Fruit fly (Drosophila melanogaster): ENCODE data around the gene Tsp66E.

Gene Tsp66E

dm6 chr3L:8974478-8975477 lies 62.5 kb downstream of the Tsp66E start, which contains the start of the genes pix and Srp68 (continued):
- TF ChIP-seq CG6854 (GFP tag; optimal IDR thresholded peaks at IDR 0.05) (no peak), CG33557 (GFP tag; optimal IDR thresholded peaks at IDR 0.05) (peak; percentile 75), h (optimal IDR thresholded peaks at IDR 0.05) (no peak), CG18011 (GFP tag; optimal IDR thresholded peaks at IDR 0.05) (peak; percentile 36), Dll (GFP tag; IDR thresholded peaks at IDR 0.05; ENCODE audit: partially characterized antibody) (peak; percentile 92), Chrac-16 (GFP tag; optimal IDR thresholded peaks at IDR 0.05) (peak; percentile 75), CG30431 (GFP tag; optimal IDR thresholded peaks at IDR 0.05) (peak; percentile 17), insv (GFP tag; optimal IDR thresholded peaks at IDR 0.05) (peak in 1 of 2 experiments; percentile 9), scrt (GFP tag; optimal IDR thresholded peaks at IDR 0.05) (peak; percentile 48), crp (GFP tag; optimal IDR thresholded peaks at IDR 0.05) (peak in 1 of 2 experiments; percentile 36), CG3726 (GFP tag; IDR thresholded peaks at IDR 0.05) (no peak), MBD-R2 (GFP tag; IDR thresholded peaks at IDR 0.05) (peak; percentile 72), CG6765 (GFP tag; optimal IDR thresholded peaks at IDR 0.05) (peak; percentile 71)

DNA sequence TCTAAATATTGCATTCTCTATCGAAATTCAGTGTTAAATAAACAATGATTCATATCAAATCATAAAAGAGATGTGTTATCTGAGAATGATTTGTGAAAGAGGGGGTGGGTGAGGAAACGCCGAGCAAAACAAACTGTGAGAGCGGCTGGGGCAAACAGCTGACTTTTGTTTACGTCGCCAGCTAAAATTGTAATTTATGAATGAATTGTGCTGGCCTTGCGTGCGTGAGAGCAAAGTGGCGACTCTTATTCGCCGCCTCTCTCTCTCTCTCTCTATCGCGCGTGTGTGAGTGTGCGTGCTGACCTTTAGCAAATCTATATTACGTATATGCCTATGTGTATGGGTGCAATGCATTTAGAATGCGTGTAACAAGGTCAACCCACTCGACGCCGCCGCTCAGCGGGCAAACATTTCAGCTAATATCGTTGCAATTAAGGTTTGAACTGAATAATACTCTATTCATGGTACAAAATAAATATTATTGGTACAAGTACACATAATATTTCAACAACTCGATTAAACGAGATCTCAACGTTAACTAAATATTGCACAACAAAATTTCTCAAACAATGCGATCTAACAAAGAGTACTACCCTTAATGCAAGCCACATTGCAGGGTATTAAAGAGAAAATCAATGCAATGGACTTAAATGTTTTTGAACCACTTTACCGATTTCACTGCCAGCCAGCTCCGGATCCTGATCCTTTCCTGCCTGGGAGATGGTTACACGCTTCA lies 66.5 kb downstream of the Tsp66E start:
- TF ChIP-seq crp (GFP tag; optimal IDR thresholded peaks at IDR 0.05) (peak; percentile 3 to 83), seq (GFP tag; IDR thresholded peaks at IDR 0.05) (no peak), CG10431 (GFP tag; optimal IDR thresholded peaks at IDR 0.05) (no peak), pzg (GFP tag; optimal IDR thresholded peaks at IDR 0.05) (no peak), vvl (GFP tag; IDR thresholded peaks at IDR 0.05) (peak; percentile 24; the same call in 1 of the 2 replicates), CG34376 (GFP tag; optimal IDR thresholded peaks at IDR 0.05) (peak; percentile 47), wdn (GFP tag; IDR thresholded peaks at IDR 0.05) (no peak), CG6854 (GFP tag; optimal IDR thresholded peaks at IDR 0.05) (no peak), CkIIα-i1 (GFP tag; IDR thresholded peaks at IDR 0.05) (no peak), ind (GFP tag; optimal IDR thresholded peaks at IDR 0.05) (no peak), dpn (GFP tag; optimal IDR thresholded peaks at IDR 0.05) (peak in 1 of 2 experiments; percentile 34), Oli (tag; optimal IDR thresholded peaks at IDR 0.05) (peak; percentile 17), eve (GFP tag; optimal IDR thresholded peaks at IDR 0.05) (no peak), fru (optimal IDR thresholded peaks at IDR 0.05) (no peak), CG30403 (GFP tag; optimal IDR thresholded peaks at IDR 0.05) (peak; percentile 10), fd96Cb (tag; optimal IDR thresholded peaks at IDR 0.05) (no peak), CG31388 (GFP tag; optimal IDR thresholded peaks at IDR 0.05) (no peak), sim (GFP tag; IDR thresholded peaks at IDR 0.05) (no peak), CG14014 (GFP tag; IDR thresholded peaks at IDR 0.05) (no peak), ken (GFP tag; IDR thresholded peaks at IDR 0.05) (no peak), crol (GFP tag; IDR thresholded peaks at IDR 0.05) (peak; percentile 89), Dfd (GFP tag; optimal IDR thresholded peaks at IDR 0.05) (no peak), CG3838 (GFP tag; optimal IDR thresholded peaks at IDR 0.05) (no peak), Xbp1 (GFP tag; optimal IDR thresholded peaks at IDR 0.05) (peak; percentile 14), Nf-YB (GFP tag; optimal IDR thresholded peaks at IDR 0.05) (peak; percentile 17), pb (GFP tag; optimal IDR thresholded peaks at IDR 0.05) (no peak), Ptx1 (GFP tag; IDR thresholded peaks at IDR 0.05) (peak; percentile 63), bigmax (GFP tag; optimal IDR thresholded peaks at IDR 0.05) (no peak), abd-A (tag; optimal IDR thresholded peaks at IDR 0.05) (no peak), phol (tag; optimal IDR thresholded peaks at IDR 0.05) (peak; percentile 7), emc (GFP tag; optimal IDR thresholded peaks at IDR 0.05) (no peak), danr (GFP tag; IDR thresholded peaks at IDR 0.05) (no peak), NC2β (GFP tag; optimal IDR thresholded peaks at IDR 0.05) (no peak), grn (GFP tag; optimal IDR thresholded peaks at IDR 0.05) (peak; percentile 71), CG30431 (GFP tag; optimal IDR thresholded peaks at IDR 0.05) (no peak), CG4854 (GFP tag; optimal IDR thresholded peaks at IDR 0.05) (no peak), zf30C (GFP tag; optimal IDR thresholded peaks at IDR 0.05) (no peak)
